Worm (Caenorhabditis elegans): ENCODE measurements around the gene K07D4.6.

K07D4.6 gene

ce11 chrII:4018617-4019016 lies at the start of gene K07D4.6:
Gene K07D4.6, minus strand, starts transcription at chrII:4018717.
- TF ChIP-seq lin-11 (tag; optimal IDR thresholded peaks at IDR 0.05) (no peak), elt-1 (tag; optimal IDR thresholded peaks at IDR 0.05) (no peak), ztf-1 (GFP tag; conservative IDR thresholded peaks at IDR 0.05) (no peak), mab-5 (tag; optimal IDR thresholded peaks at IDR 0.05) (no peak), ceh-16 (tag; optimal IDR thresholded peaks at IDR 0.05) (no peak), F13H6.1 (tag; optimal IDR thresholded peaks at IDR 0.05) (no peak), nhr-25 (tag; optimal IDR thresholded peaks at IDR 0.05) (no peak), nhr-12 (tag; optimal IDR thresholded peaks at IDR 0.05) (no peak), fos-1 (tag; optimal IDR thresholded peaks at IDR 0.05) (no peak), nhr-6 (tag; optimal IDR thresholded peaks at IDR 0.05) (no peak), nhr-23 (tag; optimal IDR thresholded peaks at IDR 0.05) (no peak), sem-4 (tag; optimal IDR thresholded peaks at IDR 0.05) (no peak), nhr-129 (tag; optimal IDR thresholded peaks at IDR 0.05) (no peak), unc-62 (GFP tag; optimal IDR thresholded peaks at IDR 0.05) (no peak), ZK546.5 (tag; optimal IDR thresholded peaks at IDR 0.05) (no peak), R02D3.7 (tag; optimal IDR thresholded peaks at IDR 0.05) (no peak), skn-1 (tag; optimal IDR thresholded peaks at IDR 0.05) (no peak)

- TF ChIP-seq Y55F3AM.14 (GFP tag; optimal IDR thresholded peaks at IDR 0.05) (no peak), gmeb-1 (tag; optimal IDR thresholded peaks at IDR 0.05) (no peak), mdl-1 (tag; optimal IDR thresholded peaks at IDR 0.05) (no peak), unc-39 (tag; optimal IDR thresholded peaks at IDR 0.05) (no peak), nhr-77 (tag; optimal IDR thresholded peaks at IDR 0.05) (no peak), ceh-82 (tag; optimal IDR thresholded peaks at IDR 0.05) (no peak), blmp-1 (tag; optimal IDR thresholded peaks at IDR 0.05; ENCODE audit: insufficient read depth) (no peak), lin-11 (tag; optimal IDR thresholded peaks at IDR 0.05) (no peak), crh-2 (tag; optimal IDR thresholded peaks at IDR 0.05) (no peak), zag-1 (tag; optimal IDR thresholded peaks at IDR 0.05) (no peak), nhr-237 (tag; optimal IDR thresholded peaks at IDR 0.05) (no peak), nhr-129 (tag; optimal IDR thresholded peaks at IDR 0.05) (no peak), nhr-12 (tag; optimal IDR thresholded peaks at IDR 0.05) (no peak), fos-1 (tag; optimal IDR thresholded peaks at IDR 0.05) (no peak), aly-2 (tag; optimal IDR thresholded peaks at IDR 0.05) (no peak), mbf-1 (tag; optimal IDR thresholded peaks at IDR 0.05) (no peak), ama-1 (optimal IDR thresholded peaks at IDR 0.05) (no peak)
Measured at ce11 chrII:4068141-4068540, 49.6 kb upstream of the K07D4.6 start.

- TF ChIP-seq unc-62 (GFP tag; optimal IDR thresholded peaks at IDR 0.05), result no peak
- TF ChIP-seq R02D3.7 (tag; optimal IDR thresholded peaks at IDR 0.05), result no peak
- TF ChIP-seq F13H6.1 (tag; optimal IDR thresholded peaks at IDR 0.05), result no peak
- no peak for TF ChIP-seq mbf-1 (tag; optimal IDR thresholded peaks at IDR 0.05)
Measured at ce11 chrII:4067258-4067657, 48.7 kb upstream of the K07D4.6 start, which contains the start of gene W06A11.1. Gene W06A11.1, plus strand, starts transcription at chrII:4067558.

ce11 chrII:4063997-4064396 lies 45.5 kb upstream of the K07D4.6 start, which contains the start of gene fbxb-118:
Gene fbxb-118, minus strand, starts transcription at chrII:4064097.
- TF ChIP-seq lsy-2 (tag; optimal IDR thresholded peaks at IDR 0.05) (no peak), gmeb-1 (tag; optimal IDR thresholded peaks at IDR 0.05) (no peak), fos-1 (tag; optimal IDR thresholded peaks at IDR 0.05) (no peak), peb-1 (tag; optimal IDR thresholded peaks at IDR 0.05) (no peak), mdl-1 (tag; optimal IDR thresholded peaks at IDR 0.05) (no peak), mbf-1 (tag; optimal IDR thresholded peaks at IDR 0.05) (no peak), crh-2 (tag; optimal IDR thresholded peaks at IDR 0.05) (no peak)

- TF ChIP-seq nhr-25 (tag; optimal IDR thresholded peaks at IDR 0.05) (no peak), sma-9 (GFP tag; optimal IDR thresholded peaks at IDR 0.05) (no peak), sma-9 (tag; optimal IDR thresholded peaks at IDR 0.05) (no peak), lin-11 (tag; optimal IDR thresholded peaks at IDR 0.05) (no peak), dmd-4 (tag; optimal IDR thresholded peaks at IDR 0.05) (no peak), lsy-2 (tag; optimal IDR thresholded peaks at IDR 0.05) (no peak), snpc-4 (tag; optimal IDR thresholded peaks at IDR 0.05) (no peak), unc-62 (GFP tag; optimal IDR thresholded peaks at IDR 0.05) (no peak), egl-27 (tag; optimal IDR thresholded peaks at IDR 0.05) (no peak), sem-4 (tag; optimal IDR thresholded peaks at IDR 0.05) (no peak), sma-3 (GFP tag; optimal IDR thresholded peaks at IDR 0.05) (no peak)
Measured at ce11 chrII:4062477-4062876, 44.0 kb upstream of the K07D4.6 start, which contains the start of gene gadr-4. Gene gadr-4, minus strand, starts transcription at chrII:4062577.
